Fruit fly (Drosophila melanogaster): ENCODE data around the gene CG14195.

dm6 chrX:19174092-19174491, 37.8 kb downstream of the CG14195 start:
- TF ChIP-seq Sin3A (optimal IDR thresholded peaks at IDR 0.05) = no peak
- no peak for TF ChIP-seq ttk (optimal IDR thresholded peaks at IDR 0.05)
- no peak for TF ChIP-seq Myc (optimal IDR thresholded peaks at IDR 0.05)
- TF ChIP-seq insv (optimal IDR thresholded peaks at IDR 0.05) = no peak
